Fruit fly (Drosophila melanogaster) whole organism, embryonic: ENCODE results near the gene RpS20.

ENCODE experiments used
- Ada2b ChIP-seq: fragments of 200-800 bp; sonication (Bioruptor generic); IDR thresholded peaks from 2 replicates; pipeline ENCODE4 v1.3.6; 2022; ENCODE audit warnings: missing biosample characterization, missing genetic modification characterization
- CG10147 ChIP-seq: fragments of 200-800 bp; sonication (Bioruptor generic); optimal IDR thresholded peaks from 2 replicates; lab custom pipeline; 2019; ENCODE audit warnings: missing biosample characterization, mild to moderate bottlenecking, missing genetic modification characterization, moderate library complexity
- CG10979 ChIP-seq: fragments of 200-800 bp; sonication (Bioruptor generic); optimal IDR thresholded peaks from 2 replicates; lab custom pipeline; 2018; ENCODE audit warnings: missing biosample characterization, mild to moderate bottlenecking, missing genetic modification characterization, moderate library complexity
- CG11398 ChIP-seq: fragments of 200-800 bp; sonication (Bioruptor generic); optimal IDR thresholded peaks from 2 replicates; lab custom pipeline; 2016; ENCODE audit warnings: missing biosample characterization, missing genetic modification characterization
- CG12219 ChIP-seq: fragments of 200-800 bp; sonication (Bioruptor generic); optimal IDR thresholded peaks from 3 replicates; lab custom pipeline; 2018; ENCODE audit warnings: missing biosample characterization, mild to moderate bottlenecking, missing genetic modification characterization
- CG1603 ChIP-seq: fragments of 200-800 bp; sonication (Bioruptor generic); optimal IDR thresholded peaks from 2 replicates; lab custom pipeline; 2019; ENCODE audit warnings: missing biosample characterization, mild to moderate bottlenecking, missing genetic modification characterization, moderate library complexity
- CG1647 ChIP-seq: fragments of 200-800 bp; sonication (Bioruptor generic); optimal IDR thresholded peaks from 3 replicates; lab custom pipeline; 2016; ENCODE audit warnings: missing biosample characterization, missing genetic modification characterization
- CG17328 ChIP-seq: fragments of 200-800 bp; sonication (Bioruptor generic); IDR thresholded peaks from 2 replicates; pipeline ENCODE4 v1.3.6; 2022; ENCODE audit warnings: missing biosample characterization, missing genetic modification characterization
- CG17359 ChIP-seq: fragments of 200-800 bp; sonication (Bioruptor generic); optimal IDR thresholded peaks from 3 replicates; lab custom pipeline; 2018; ENCODE audit warnings: missing biosample characterization, mild to moderate bottlenecking, missing genetic modification characterization, moderate library complexity
- CG17361 ChIP-seq: fragments of 200-800 bp; sonication (Bioruptor generic); IDR thresholded peaks from 3 replicates; pipeline ENCODE4 v1.3.6; 2022; ENCODE audit warnings: missing biosample characterization, missing genetic modification characterization
- CG18262 ChIP-seq: fragments of 200-800 bp; optimal IDR thresholded peaks from 3 replicates; lab custom pipeline; 2019; ENCODE audit warnings: missing biosample characterization, mild to moderate bottlenecking, missing genetic modification characterization, moderate library complexity
- CG18599 ChIP-seq: fragments of 200-800 bp; sonication (Bioruptor generic); optimal IDR thresholded peaks from 3 replicates; lab custom pipeline; 2017; ENCODE audit warnings: missing biosample characterization, missing genetic modification characterization, mild to moderate bottlenecking, moderate library complexity, missing genetic modification reagents
- CG2678 ChIP-seq: fragments of 200-800 bp; sonication (Bioruptor generic); optimal IDR thresholded peaks from 3 replicates; lab custom pipeline; 2019; ENCODE audit warnings: missing biosample characterization, mild to moderate bottlenecking, missing genetic modification characterization, moderate library complexity
- CG34376 ChIP-seq: fragments of 200-800 bp; sonication (Bioruptor generic); optimal IDR thresholded peaks from 2 replicates; lab custom pipeline; 2018; ENCODE audit warnings: missing biosample characterization, mild to moderate bottlenecking, missing genetic modification characterization
- CG6791 ChIP-seq: fragments of 200-800 bp; sonication (Bioruptor generic); IDR thresholded peaks from 3 replicates; pipeline ENCODE4 v1.3.6; 2022; ENCODE audit warnings: missing biosample characterization, missing genetic modification characterization; ENCODE audit not compliant: partially characterized antibody
- CG7839 ChIP-seq: fragments of 200-800 bp; sonication (Bioruptor generic); optimal IDR thresholded peaks from 3 replicates; lab custom pipeline; 2018; ENCODE audit warnings: missing biosample characterization, mild to moderate bottlenecking, missing genetic modification characterization, moderate library complexity
- CG9437 ChIP-seq: fragments of 200-800 bp; sonication (Bioruptor generic); optimal IDR thresholded peaks from 2 replicates; lab custom pipeline; 2018; ENCODE audit warnings: missing biosample characterization, mild to moderate bottlenecking, missing genetic modification characterization
- CG9727 ChIP-seq: fragments of 200-800 bp; sonication (Bioruptor generic); optimal IDR thresholded peaks from 3 replicates; lab custom pipeline; 2017; ENCODE audit warnings: missing biosample characterization, mild to moderate bottlenecking, missing genetic modification characterization
- CrebB ChIP-seq: fragments of 200-800 bp; sonication (Bioruptor generic); optimal IDR thresholded peaks from 3 replicates; lab custom pipeline; 2018; ENCODE audit warnings: missing biosample characterization, mild to moderate bottlenecking, missing genetic modification characterization
- D19A ChIP-seq: fragments of 200-800 bp; optimal IDR thresholded peaks from 3 replicates; lab custom pipeline; 2019; ENCODE audit warnings: missing biosample characterization, mild to moderate bottlenecking, missing genetic modification characterization, moderate library complexity
- Ets65A ChIP-seq: fragments of 200-800 bp; sonication (Bioruptor generic); peaks from one replicate; lab custom pipeline; 2016; ENCODE audit warnings: missing biosample characterization, missing genetic modification characterization
- Fer3 ChIP-seq: fragments of 200-800 bp; sonication (Bioruptor generic); optimal IDR thresholded peaks from 2 replicates; lab custom pipeline; 2018; ENCODE audit warnings: missing biosample characterization, mild to moderate bottlenecking, missing genetic modification characterization, moderate library complexity
- GATAe ChIP-seq: fragments of 200-800 bp; sonication (Bioruptor generic); conservative IDR thresholded peaks from 2 replicates; pipeline ENCODE4 v1.3.6; 2022; ENCODE audit warnings: missing biosample characterization, missing genetic modification characterization
- Hey ChIP-seq: fragments of 200-800 bp; sonication (Bioruptor generic); optimal IDR thresholded peaks from 3 replicates; lab custom pipeline; 2018; ENCODE audit warnings: missing biosample characterization, mild to moderate bottlenecking, missing genetic modification characterization
- Hmr ChIP-seq: fragments of 200-800 bp; sonication (Bioruptor generic); optimal IDR thresholded peaks from 3 replicates; lab custom pipeline; 2017; ENCODE audit warnings: mild to moderate bottlenecking, missing biosample characterization, missing genetic modification reagents, missing genetic modification characterization
- Hr51 ChIP-seq, 2 experiments: fragments of 200-800 bp; sonication (Bioruptor generic); optimal IDR thresholded peaks; 2 replicates in 1 of 2; 3 replicates in 1 of 2; lab custom pipeline; 2016 to 2018; ENCODE audit warnings: missing biosample characterization in 2 of 2, missing genetic modification characterization in 2 of 2, mild to moderate bottlenecking in 1 of 2, moderate library complexity in 1 of 2
- MESR4 ChIP-seq: fragments of 200-800 bp; sonication (Bioruptor generic); optimal IDR thresholded peaks from 2 replicates; lab custom pipeline; 2018; ENCODE audit warnings: missing biosample characterization, mild to moderate bottlenecking, missing genetic modification characterization, moderate library complexity
- MTF-1 ChIP-seq: fragments of 200-800 bp; sonication (Bioruptor generic); optimal IDR thresholded peaks from 2 replicates; lab custom pipeline; 2018; ENCODE audit warnings: missing biosample characterization, mild to moderate bottlenecking, missing genetic modification characterization, borderline replicate concordance
- Med ChIP-seq: fragments of 200-800 bp; sonication (Bioruptor generic); peaks from one replicate; lab custom pipeline; 2016; ENCODE audit warnings: missing biosample characterization, missing genetic modification characterization, mild to moderate bottlenecking, inconsistent platforms, moderate library complexity
- Meics ChIP-seq: fragments of 200-800 bp; sonication (Bioruptor generic); optimal IDR thresholded peaks from 2 replicates; lab custom pipeline; 2017; ENCODE audit warnings: missing biosample characterization, mild to moderate bottlenecking, missing genetic modification characterization
- NK7.1 ChIP-seq: fragments of 200-800 bp; sonication (Bioruptor generic); optimal IDR thresholded peaks from 3 replicates; lab custom pipeline; 2016; ENCODE audit warnings: missing biosample characterization, missing genetic modification characterization
- Nf-YB ChIP-seq: fragments of 200-800 bp; sonication (Bioruptor generic); optimal IDR thresholded peaks from 3 replicates; lab custom pipeline; 2019; ENCODE audit warnings: missing biosample characterization, mild to moderate bottlenecking, missing genetic modification characterization, moderate library complexity
- Optix ChIP-seq: fragments of 200-800 bp; sonication (Bioruptor generic); IDR thresholded peaks from 3 replicates; pipeline ENCODE4 v1.3.6; 2022; ENCODE audit warnings: missing biosample characterization, missing genetic modification characterization
- Pdp1 ChIP-seq, 2 experiments: fragments of 200-800 bp; sonication (Bioruptor generic); optimal IDR thresholded peaks; 3 replicates each; lab custom pipeline; 2016; ENCODE audit warnings: missing biosample characterization in 2 of 2, missing genetic modification characterization in 2 of 2, mild to moderate bottlenecking in 1 of 2, moderate library complexity in 1 of 2
- Ptx1 ChIP-seq: fragments of 200-800 bp; sonication (Bioruptor generic); IDR thresholded peaks from 2 replicates; pipeline ENCODE4 v1.3.6; 2022; ENCODE audit warnings: missing biosample characterization, missing genetic modification characterization
- cg ChIP-seq: fragments of 200-800 bp; sonication (Bioruptor generic); optimal IDR thresholded peaks from 3 replicates; lab custom pipeline; 2019; ENCODE audit warnings: missing biosample characterization, mild to moderate bottlenecking, missing genetic modification characterization, moderate library complexity
- croc ChIP-seq: fragments of 200-800 bp; sonication (Bioruptor generic); conservative IDR thresholded peaks from 3 replicates; pipeline ENCODE4 v1.3.6; 2022; ENCODE audit warnings: missing biosample characterization, missing genetic modification characterization
- dmrt99B ChIP-seq: fragments of 200-800 bp; sonication (Bioruptor generic); optimal IDR thresholded peaks from 2 replicates; lab custom pipeline; 2018; ENCODE audit warnings: missing biosample characterization, mild to moderate bottlenecking, missing genetic modification characterization, moderate library complexity
- emc ChIP-seq: fragments of 200-800 bp; sonication (Bioruptor generic); optimal IDR thresholded peaks from 2 replicates; lab custom pipeline; 2016; ENCODE audit warnings: missing biosample characterization, missing genetic modification characterization
- gem ChIP-seq: fragments of 200-800 bp; sonication (Bioruptor generic); optimal IDR thresholded peaks from 2 replicates; lab custom pipeline; 2019; ENCODE audit warnings: missing biosample characterization, mild to moderate bottlenecking, missing genetic modification characterization, moderate library complexity
- gsb ChIP-seq: fragments of 200-800 bp; sonication (Bioruptor generic); IDR thresholded peaks from 2 replicates; pipeline ENCODE4 v1.3.6; 2022; ENCODE audit warnings: missing biosample characterization, missing genetic modification characterization
- hth ChIP-seq: fragments of >200 bp; optimal IDR thresholded peaks from 2 replicates; lab custom pipeline; 2017; ENCODE audit warnings: inconsistent platforms
- ind ChIP-seq: fragments of 200-800 bp; sonication (Bioruptor generic); optimal IDR thresholded peaks from 3 replicates; lab custom pipeline; 2016; ENCODE audit warnings: missing biosample characterization, missing genetic modification characterization
- onecut ChIP-seq: fragments of 200-800 bp; sonication (Bioruptor generic); IDR thresholded peaks from 2 replicates; pipeline ENCODE4 v1.3.6; 2022; ENCODE audit warnings: missing biosample characterization, missing genetic modification characterization
- pzg ChIP-seq: fragments of 200-800 bp; sonication (Bioruptor generic); optimal IDR thresholded peaks from 3 replicates; lab custom pipeline; 2018; ENCODE audit warnings: missing biosample characterization, mild to moderate bottlenecking, missing genetic modification characterization, moderate library complexity
- row ChIP-seq: fragments of 200-800 bp; sonication (Bioruptor generic); IDR thresholded peaks from 3 replicates; pipeline ENCODE4 v1.3.6; 2022; ENCODE audit warnings: missing biosample characterization, missing genetic modification characterization
- sens ChIP-seq: fragments of 200-800 bp; sonication (Bioruptor generic); peaks from one replicate; lab custom pipeline; 2016; ENCODE audit warnings: missing biosample characterization, missing genetic modification characterization
- shn ChIP-seq: fragments of 200-800 bp; sonication (Bioruptor generic); optimal IDR thresholded peaks from 3 replicates; lab custom pipeline; 2016; ENCODE audit warnings: missing biosample characterization, missing genetic modification characterization
- so ChIP-seq: fragments of 200-800 bp; sonication (Bioruptor generic); IDR thresholded peaks from 3 replicates; pipeline ENCODE4 v1.3.6; 2022; ENCODE audit warnings: missing biosample characterization, missing genetic modification characterization
- sug ChIP-seq: fragments of 200-800 bp; optimal IDR thresholded peaks from 2 replicates; lab custom pipeline; 2019; ENCODE audit warnings: missing biosample characterization, mild to moderate bottlenecking, missing genetic modification characterization, moderate library complexity
- trh ChIP-seq: fragments of 200-800 bp; sonication (Bioruptor generic); optimal IDR thresholded peaks from 2 replicates; lab custom pipeline; 2016; ENCODE audit warnings: missing biosample characterization, missing genetic modification characterization

RpS20 gene

dm6 chr3R:20845493-20845892, 23.5 kb downstream of the RpS20 start (continued):
- TF ChIP-seq sug (peak; percentile 27), Fer3 (tag; lab: Kevin White, UChicago) (peak; percentile 37), onecut (no peak), so (GFP tag; lab: Robert Waterston, UW) (no peak), GATAe (GFP tag; lab: Robert Waterston, UW) (peak; percentile 40; the same call in 1 of the 2 replicates), emc (GFP tag; lab: Kevin White, UChicago) (no peak), Hr51 (GFP tag; optimal IDR thresholded peaks at IDR 0.05; lab: Kevin White, UChicago) (no peak), MESR4 (GFP tag; lab: Kevin White, UChicago) (no peak), Med (GFP tag; lab: Kevin White, UChicago) (peak; percentile 12), trh (GFP tag; lab: Kevin White, UChicago) (no peak), CG17359 (tag; lab: Kevin White, UChicago) (no peak), CG6791 (GFP tag; lab: Robert Waterston, UW) (no peak), shn (no peak), Hmr (GFP tag; lab: Kevin White, UChicago) (no peak), CG1647 (no peak), Optix (GFP tag; lab: Robert Waterston, UW) (no peak), CG17328 (GFP tag; lab: Robert Waterston, UW) (no peak), croc (GFP tag; lab: Robert Waterston, UW) (no peak), dmrt99B (peak; percentile 25), CG17361 (GFP tag; lab: Robert Waterston, UW) (no peak), cg (no peak), sens (GFP tag; lab: Kevin White, UChicago) (peak; percentile 76), MTF-1 (GFP tag; lab: Kevin White, UChicago) (no peak), pzg (GFP tag; lab: Kevin White, UChicago) (no peak), CG18262 (tag; lab: Kevin White, UChicago) (peak; percentile 12), CG34376 (GFP tag; lab: Kevin White, UChicago) (peak; percentile 58), ind (GFP tag; lab: Kevin White, UChicago) (no peak), CrebB (tag; lab: Kevin White, UChicago) (no peak), Pdp1 (GFP tag; optimal IDR thresholded peaks at IDR 0.05; lab: Kevin White, UChicago) (peak in 1 of 2 experiments; percentile 59), CG10147 (GFP tag; lab: Kevin White, UChicago) (no peak)

- TF ChIP-seq Ada2b (GFP tag; lab: Robert Waterston, UW), result no peak
- TF ChIP-seq CG10979 (tag; lab: Kevin White, UChicago), result peak; percentile 3
- no peak for TF ChIP-seq CG11398 (GFP tag; lab: Kevin White, UChicago)
- TF ChIP-seq CG2678 (tag; lab: Kevin White, UChicago), result peak; percentile 29
- TF ChIP-seq Ptx1, result peak; percentile 28; the same call in 1 of the 2 replicates
- no peak for TF ChIP-seq hth (lab: Kevin White, UChicago)
- peak; percentile 94 for TF ChIP-seq D19A
- peak; percentile 45 for TF ChIP-seq sens (GFP tag; lab: Kevin White, UChicago)
- no peak for TF ChIP-seq CG12219
- TF ChIP-seq CG9437, result no peak
- peak; percentile 23 for TF ChIP-seq CG18599 (GFP tag; lab: Kevin White, UChicago)
- TF ChIP-seq row (GFP tag; lab: Robert Waterston, UW), result 0 out of 3 replicates have a peak, but pooled peaks have one; percentile 12
- TF ChIP-seq CG9727 (GFP tag; lab: Kevin White, UChicago), result no peak
- peak; percentile 6 for TF ChIP-seq Meics
- TF ChIP-seq Hey (tag; lab: Kevin White, UChicago), result no peak
- no peak for TF ChIP-seq CG34376 (GFP tag; lab: Kevin White, UChicago)
- no peak for TF ChIP-seq NK7.1 (GFP tag; lab: Kevin White, UChicago)
- peak; percentile 58 for TF ChIP-seq Med (GFP tag; lab: Kevin White, UChicago)
- peak; percentile 64 for TF ChIP-seq Nf-YB (GFP tag; lab: Kevin White, UChicago)
- peak; percentile 28 for TF ChIP-seq gem (tag; lab: Kevin White, UChicago)
- peak; percentile 40 for TF ChIP-seq CG7839 (tag; lab: Kevin White, UChicago)
- no peak for TF ChIP-seq gsb (GFP tag; lab: Robert Waterston, UW)
- TF ChIP-seq CG1603 (tag; lab: Kevin White, UChicago), result peak; percentile 0
- TF ChIP-seq Ets65A (GFP tag; lab: Kevin White, UChicago), result peak; percentile 21
- TF ChIP-seq, all 482 proteins: peak for 14
These were observed 24.3 kb downstream of the RpS20 start for dm6 chr3R:20846316-20846715.
